5 worm cellular contexts compared by ENCODE assay signal in genomic region chrII:66322-66721, ce11.
TF ChIP-seq lines count a peak whose summit lies in the region.

No protein-coding gene starts in this region.

TF ChIP-seq in whole organism, L1 larva, 84 proteins besides CTCF, POLR2A, EP300 and RAD21 (continues in another document):
- TF ChIP-seq xbp-1 (tag; optimal IDR thresholded peaks at IDR 0.05; lab: Kevin White, UChicago): no peak
- peak; percentile 68 for TF ChIP-seq nhr-90 (tag; optimal IDR thresholded peaks at IDR 0.05; lab: Kevin White, UChicago; ENCODE audit: poor library complexity)
- no peak for TF ChIP-seq mef-2 (tag; optimal IDR thresholded peaks at IDR 0.05; lab: Kevin White, UChicago)
- peak; percentile 79 for TF ChIP-seq mep-1 (tag; optimal IDR thresholded peaks at IDR 0.05; lab: Kevin White, UChicago)
- TF ChIP-seq pax-3 (tag; optimal IDR thresholded peaks at IDR 0.05; lab: Kevin White, UChicago): no peak
- peak; percentile 27 to 38 for TF ChIP-seq efl-1 (optimal IDR thresholded peaks at IDR 0.05; lab: Kevin White, UChicago)
- TF ChIP-seq efl-1 (GFP tag; optimal IDR thresholded peaks at IDR 0.05 in 1 of 2; lab: Kevin White, UChicago): no peak
- no peak for TF ChIP-seq nhr-28 (tag; optimal IDR thresholded peaks at IDR 0.05; lab: Kevin White, UChicago)
- no peak for TF ChIP-seq unc-30 (tag; optimal IDR thresholded peaks at IDR 0.05; lab: Kevin White, UChicago)
- no peak for TF ChIP-seq nhr-12 (tag; optimal IDR thresholded peaks at IDR 0.05; lab: Kevin White, UChicago)
- TF ChIP-seq swsn-7 (tag; optimal IDR thresholded peaks at IDR 0.05; lab: Kevin White, UChicago): peak; percentile 33
- TF ChIP-seq egl-13 (tag; optimal IDR thresholded peaks at IDR 0.05; lab: Kevin White, UChicago): no peak
- peak; percentile 64 for TF ChIP-seq nhr-71 (tag; optimal IDR thresholded peaks at IDR 0.05; lab: Kevin White, UChicago)
- TF ChIP-seq sptf-1 (tag; optimal IDR thresholded peaks at IDR 0.05; lab: Kevin White, UChicago): no peak
- no peak for TF ChIP-seq hpl-2 (GFP tag; optimal IDR thresholded peaks at IDR 0.05; lab: Kevin White, UChicago)
- peak; percentile 71 for TF ChIP-seq snu-23 (GFP tag; optimal IDR thresholded peaks at IDR 0.05; lab: Kevin White, UChicago)
- no peak for TF ChIP-seq isw-1 (GFP tag; IDR thresholded peaks at IDR 0.05; lab: Robert Waterston, UW)
- TF ChIP-seq nhr-20 (tag; optimal IDR thresholded peaks at IDR 0.05; lab: Kevin White, UChicago): peak; percentile 60
- TF ChIP-seq unc-98 (GFP tag; IDR thresholded peaks at IDR 0.05; lab: Robert Waterston, UW): no peak

TF ChIP-seq in whole organism, L3 larva, 47 proteins besides CTCF, POLR2A, EP300 and RAD21 (continues in another document):
- TF ChIP-seq unc-62 (GFP tag; optimal IDR thresholded peaks at IDR 0.05; lab: Kevin White, UChicago) (no peak), jun-1 (tag; optimal IDR thresholded peaks at IDR 0.05; lab: Kevin White, UChicago) (peak; percentile 28), aly-2 (tag; optimal IDR thresholded peaks at IDR 0.05; lab: Kevin White, UChicago) (no peak), nhr-43 (tag; optimal IDR thresholded peaks at IDR 0.05; lab: Kevin White, UChicago; ENCODE audit: poor library complexity, severe bottlenecking) (peak; percentile 72), lsy-12 (tag; optimal IDR thresholded peaks at IDR 0.05; lab: Kevin White, UChicago) (no peak), ceh-9 (tag; optimal IDR thresholded peaks at IDR 0.05; lab: Kevin White, UChicago) (no peak), nfya-1 (tag; optimal IDR thresholded peaks at IDR 0.05; lab: Kevin White, UChicago; ENCODE audit: insufficient read depth) (peak; percentile 10), snpc-4 (tag; optimal IDR thresholded peaks at IDR 0.05; lab: Kevin White, UChicago) (no peak), pqm-1 (tag; optimal IDR thresholded peaks at IDR 0.05; lab: Kevin White, UChicago) (no peak), lin-39 (tag; optimal IDR thresholded peaks at IDR 0.05; lab: Kevin White, UChicago) (peak; percentile 3), ceh-28 (tag; optimal IDR thresholded peaks at IDR 0.05; lab: Kevin White, UChicago) (no peak), tbx-2 (tag; optimal IDR thresholded peaks at IDR 0.05; lab: Kevin White, UChicago) (no peak), elt-3 (tag; optimal IDR thresholded peaks at IDR 0.05; lab: Kevin White, UChicago) (peak in 1 of 3 experiments; percentile 53), mml-1 (tag; optimal IDR thresholded peaks at IDR 0.05; lab: Kevin White, UChicago) (no peak), ZK546.5 (tag; optimal IDR thresholded peaks at IDR 0.05; lab: Kevin White, UChicago) (no peak), zag-1 (tag; optimal IDR thresholded peaks at IDR 0.05; lab: Kevin White, UChicago) (no peak), nhr-237 (tag; optimal IDR thresholded peaks at IDR 0.05; lab: Kevin White, UChicago) (no peak), skn-1 (tag; optimal IDR thresholded peaks at IDR 0.05; lab: Kevin White, UChicago) (no peak), ceh-82 (tag; optimal IDR thresholded peaks at IDR 0.05; lab: Kevin White, UChicago) (no peak)

TF ChIP-seq in whole organism, early embryonic, 17 proteins besides CTCF, POLR2A, EP300 and RAD21:
- TF ChIP-seq flt-1 (GFP tag; IDR thresholded peaks at IDR 0.05; lab: Robert Waterston, UW) (no peak), tbx-11 (GFP tag; IDR thresholded peaks at IDR 0.05; lab: Robert Waterston, UW) (no peak), F13C5.2 (tag; optimal IDR thresholded peaks at IDR 0.05; lab: Kevin White, UChicago) (peak; percentile 53), ama-1 (optimal IDR thresholded peaks at IDR 0.05; lab: Kevin White, UChicago) (no peak), pes-1 (GFP tag; IDR thresholded peaks at IDR 0.05; lab: Robert Waterston, UW) (0 out of 2 replicates have a peak, but pooled peaks have one; percentile 6), ceh-13 (GFP tag; optimal IDR thresholded peaks at IDR 0.05; lab: Kevin White, UChicago) (no peak), hmg-4 (GFP tag; optimal IDR thresholded peaks at IDR 0.05; lab: Kevin White, UChicago) (peak; percentile 68), hmbx-1 (tag; optimal IDR thresholded peaks at IDR 0.05; lab: Kevin White, UChicago) (no peak), tra-4 (tag; optimal IDR thresholded peaks at IDR 0.05; lab: Kevin White, UChicago) (no peak), ets-7 (tag; optimal IDR thresholded peaks at IDR 0.05; lab: Kevin White, UChicago) (peak; percentile 34), aly-1 (tag; optimal IDR thresholded peaks at IDR 0.05; lab: Kevin White, UChicago) (peak; percentile 39), B0310.2 (tag; optimal IDR thresholded peaks at IDR 0.05; lab: Kevin White, UChicago) (peak; percentile 12), hnd-1 (tag; optimal IDR thresholded peaks at IDR 0.05; lab: Kevin White, UChicago) (no peak), ceh-36 (tag; optimal IDR thresholded peaks at IDR 0.05; lab: Kevin White, UChicago) (no peak), tbx-37 (GFP tag; conservative IDR thresholded peaks at IDR 0.05; lab: Robert Waterston, UW) (no peak)

TF ChIP-seq in whole organism, midembryonic, 9 proteins besides CTCF, POLR2A, EP300 and RAD21:
- TF ChIP-seq cog-1 (tag; optimal IDR thresholded peaks at IDR 0.05; lab: Kevin White, UChicago) (peak; percentile 90), flt-1 (GFP tag; IDR thresholded peaks at IDR 0.05; lab: Robert Waterston, UW) (peak; percentile 62; the same call in 1 of the 2 replicates), klf-2 (GFP tag; conservative IDR thresholded peaks at IDR 0.05; lab: Robert Waterston, UW) (no peak)

TF ChIP-seq in whole organism, young adult, 124 proteins besides CTCF, POLR2A, EP300 and RAD21:
- TF ChIP-seq madf-3 (GFP tag; IDR thresholded peaks at IDR 0.05; lab: Robert Waterston, UW) (0 out of 2 replicates have a peak, but pooled peaks have one; percentile 34), attf-3 (GFP tag; conservative IDR thresholded peaks at IDR 0.05; lab: Robert Waterston, UW) (no peak), attf-5 (GFP tag; optimal IDR thresholded peaks at IDR 0.05; lab: Kevin White, UChicago) (peak; percentile 34), nhr-80 (tag; optimal IDR thresholded peaks at IDR 0.05; lab: Kevin White, UChicago) (peak; percentile 3), cebp-1 (GFP tag; IDR thresholded peaks at IDR 0.05; lab: Robert Waterston, UW) (no peak), cebp-1 (tag; optimal IDR thresholded peaks at IDR 0.05; lab: Kevin White, UChicago) (peak; percentile 38), madf-6 (GFP tag; IDR thresholded peaks at IDR 0.05; lab: Robert Waterston, UW) (peak; percentile 39; the same call in 1 of the 2 replicates), F52B5.7 (tag; optimal IDR thresholded peaks at IDR 0.05; lab: Kevin White, UChicago) (no peak), efl-1 (GFP tag; optimal IDR thresholded peaks at IDR 0.05; lab: Kevin White, UChicago) (peak; percentile 51), lsl-1 (GFP tag; optimal IDR thresholded peaks at IDR 0.05; lab: Kevin White, UChicago) (no peak), D2030.7 (GFP tag; IDR thresholded peaks at IDR 0.05; lab: Robert Waterston, UW) (peak; percentile 47; the same call in 1 of the 2 replicates), hmg-1.2 (GFP tag; IDR thresholded peaks at IDR 0.05; lab: Robert Waterston, UW) (peak; percentile 71; the same call in 1 of the 2 replicates), dox-1 (GFP tag; IDR thresholded peaks at IDR 0.05; lab: Robert Waterston, UW) (peak; percentile 44; the same call in 1 of the 2 replicates), lin-26 (GFP tag; IDR thresholded peaks at IDR 0.05; lab: Robert Waterston, UW) (peak; percentile 67; the same call in 1 of the 2 replicates), bed-1 (GFP tag; IDR thresholded peaks at IDR 0.05; lab: Robert Waterston, UW) (no peak), ceh-27 (GFP tag; optimal IDR thresholded peaks at IDR 0.05; lab: Kevin White, UChicago) (peak; percentile 0)

Comparison
In these comparisons a context has a peak if more than half of its experiments do, and no peak if none do; other contexts are left out.
1. Of the 8 proteins assayed by ChIP-seq in both whole organism, young adult and whole organism, L1 larva: peak only in whole organism, young adult: none; only in whole organism, L1 larva: dpl-1 and nhr-90; in both: none; in neither: 4; mixed calls (peak in some experiments, not most) for 2.